Worm (Caenorhabditis elegans) whole organism, L1 larva: ENCODE data around the gene Y82E9BR.9.

Experiments used
- blmp-1 ChIP-seq: fragments of 150-350 bp; optimal IDR thresholded peaks from 2 replicates; lab custom pipeline; 2014; ENCODE audit warnings: missing biosample characterization, missing genetic modification characterization
- ceh-88 ChIP-seq: fragments of 200-800 bp; sonication (Bioruptor generic); IDR thresholded peaks from 2 replicates; pipeline ENCODE4 v1.3.6; 2022; ENCODE audit warnings: missing genetic modification characterization, missing compliant biosample characterization
- ceh-90 ChIP-seq: sonication (generic microtip); optimal IDR thresholded peaks from 2 replicates; lab custom pipeline; 2016; ENCODE audit warnings: missing genetic modification characterization, missing compliant biosample characterization
- efl-1 ChIP-seq, 4 experiments: fragments of 150-350 bp; optimal IDR thresholded peaks in 3 of 4; peaks in 1 of 4; 1 replicate in 1 of 4; 2 replicates in 3 of 4; lab custom pipeline; 2014; ENCODE audit warnings: missing biosample characterization in 2 of 4, missing genetic modification characterization in 2 of 4, missing genetic modification reagents in 2 of 4
- fkh-10 ChIP-seq: sonication (generic microtip); optimal IDR thresholded peaks from 2 replicates; lab custom pipeline; 2017; ENCODE audit warnings: missing biosample characterization, missing genetic modification reagents, missing genetic modification characterization
- hlh-4 ChIP-seq: sonication (generic microtip); optimal IDR thresholded peaks from 2 replicates; lab custom pipeline; 2016; ENCODE audit warnings: mild to moderate bottlenecking, missing genetic modification characterization, missing compliant biosample characterization
- lin-35 ChIP-seq, 2 experiments: fragments of 150-350 bp; optimal IDR thresholded peaks; 2 replicates each; lab custom pipeline; 2014; ENCODE audit warnings: missing biosample characterization in 2 of 2, missing genetic modification characterization in 2 of 2, missing genetic modification reagents in 2 of 2
- mef-2 ChIP-seq: fragments of 150-350 bp; optimal IDR thresholded peaks from 2 replicates; lab custom pipeline; 2014; ENCODE audit warnings: missing biosample characterization, missing genetic modification characterization
- mep-1 ChIP-seq: fragments of 150-350 bp; optimal IDR thresholded peaks from 2 replicates; lab custom pipeline; 2014; ENCODE audit warnings: missing biosample characterization, missing genetic modification characterization
- nhr-237 ChIP-seq: fragments of 150-350 bp; optimal IDR thresholded peaks from 2 replicates; lab custom pipeline; 2014; ENCODE audit warnings: missing biosample characterization, missing genetic modification characterization
- snpc-4 ChIP-seq: fragments of 150-350 bp; optimal IDR thresholded peaks from 2 replicates; lab custom pipeline; 2014; ENCODE audit warnings: missing biosample characterization, missing genetic modification characterization

Y82E9BR.9 gene

ce11 chrIII:1314283-1314682 lies 45.3 kb downstream of the Y82E9BR.9 start:
- TF ChIP-seq ceh-88 (GFP tag; lab: Robert Waterston, UW): no peak
- TF ChIP-seq lin-35 (GFP tag; optimal IDR thresholded peaks at IDR 0.05; lab: Kevin White, UChicago): no peak
- no peak for TF ChIP-seq nhr-237 (tag; lab: Kevin White, UChicago)
- TF ChIP-seq efl-1 (optimal IDR thresholded peaks at IDR 0.05; lab: Kevin White, UChicago): no peak
- TF ChIP-seq efl-1 (GFP tag; optimal IDR thresholded peaks at IDR 0.05 in 1 of 2; lab: Kevin White, UChicago): peak in 1 of 2 experiments; percentile 24
- TF ChIP-seq fkh-10 (GFP tag; lab: Kevin White, UChicago): no peak

- no peak for TF ChIP-seq ceh-90
- TF ChIP-seq mef-2 (tag; lab: Kevin White, UChicago): no peak
- TF ChIP-seq blmp-1 (tag; lab: Kevin White, UChicago): no peak
- TF ChIP-seq hlh-4: no peak
- no peak for TF ChIP-seq snpc-4 (tag; lab: Kevin White, UChicago)
- TF ChIP-seq mep-1 (tag; lab: Kevin White, UChicago): no peak
Observed at ce11 chrIII:1311367-1311766, 48.2 kb downstream of the Y82E9BR.9 start.
